Worm (Caenorhabditis elegans) whole organism, midembryonic: ENCODE measurements around the gene srab-13.

Source experiments
- T22C8.4 ChIP-seq: fragments of 200-800 bp; sonication (Bioruptor generic); IDR thresholded peaks from 2 replicates; pipeline ENCODE4 v1.3.6; 2022; ENCODE audit warnings: missing genetic modification characterization, missing compliant biosample characterization
- cog-1 ChIP-seq: sonication (generic microtip); optimal IDR thresholded peaks from 2 replicates; lab custom pipeline; 2016; ENCODE audit warnings: missing genetic modification characterization, missing compliant biosample characterization
- flt-1 ChIP-seq: fragments of 200-800 bp; sonication (Bioruptor generic); IDR thresholded peaks from 2 replicates; pipeline ENCODE4 v1.3.6; 2022; ENCODE audit warnings: missing genetic modification characterization, missing compliant biosample characterization
- klf-2 ChIP-seq: fragments of 200-800 bp; sonication (Bioruptor generic); conservative IDR thresholded peaks from 2 replicates; pipeline ENCODE4 v1.3.6; 2022; ENCODE audit warnings: missing genetic modification reagents, missing genetic modification characterization, missing compliant biosample characterization
- med-1 ChIP-seq: sonication (generic microtip); optimal IDR thresholded peaks from 2 replicates; lab custom pipeline; 2017; ENCODE audit warnings: missing genetic modification characterization, mild to moderate bottlenecking, missing compliant biosample characterization, antibody characterized with exemption, missing genetic modification reagents; ENCODE audit not compliant: insufficient read depth
- ref-1 ChIP-seq: fragments of 200-800 bp; sonication (Bioruptor generic); conservative IDR thresholded peaks from 2 replicates; pipeline ENCODE4 v1.3.6; 2022; ENCODE audit warnings: missing genetic modification reagents, missing genetic modification characterization, missing compliant biosample characterization
- tab-1 ChIP-seq: fragments of 200-800 bp; sonication (Bioruptor generic); IDR thresholded peaks from 2 replicates; pipeline ENCODE4 v1.3.6; 2022; ENCODE audit warnings: missing genetic modification characterization, missing compliant biosample characterization
- ztf-23 ChIP-seq: fragments of 200-800 bp; sonication (Bioruptor generic); IDR thresholded peaks from 2 replicates; pipeline ENCODE4 v1.3.6; 2022; ENCODE audit warnings: missing genetic modification reagents, missing genetic modification characterization, missing compliant biosample characterization
- ztf-29 ChIP-seq: fragments of 200-800 bp; sonication (Bioruptor generic); IDR thresholded peaks from 2 replicates; pipeline ENCODE4 v1.3.6; 2022; ENCODE audit warnings: missing genetic modification reagents, missing genetic modification characterization, missing compliant biosample characterization

The srab-13 gene

ce11 chrV:1978968-1979367 is 48.7 kb downstream of the srab-13 start, which contains the start of gene T08B1.4:
T08B1.4 (plus strand) TSS chrV:1979268.
- no peak for TF ChIP-seq med-1
- no peak for TF ChIP-seq ref-1 (GFP tag; lab: Robert Waterston, UW)
- no peak for TF ChIP-seq T22C8.4 (GFP tag; lab: Robert Waterston, UW)
- no peak for TF ChIP-seq ztf-29 (GFP tag; lab: Robert Waterston, UW)
- no peak for TF ChIP-seq ztf-23 (GFP tag; lab: Robert Waterston, UW)
- TF ChIP-seq flt-1 (GFP tag; lab: Robert Waterston, UW) = no peak
- no peak for TF ChIP-seq klf-2 (GFP tag; lab: Robert Waterston, UW)
- TF ChIP-seq cog-1 (tag; lab: Kevin White, UChicago) = no peak
- no peak for TF ChIP-seq tab-1 (GFP tag; lab: Robert Waterston, UW)

ce11 chrV:1975049-1975448 is 52.6 kb downstream of the srab-13 start, which contains the start of gene fbxa-201:
fbxa-201 (plus strand) TSS chrV:1975349.
- no peak for TF ChIP-seq ztf-29 (GFP tag; lab: Robert Waterston, UW)
- TF ChIP-seq T22C8.4 (GFP tag; lab: Robert Waterston, UW) = no peak
- TF ChIP-seq cog-1 (tag; lab: Kevin White, UChicago) = no peak
- no peak for TF ChIP-seq ref-1 (GFP tag; lab: Robert Waterston, UW)
- no peak for TF ChIP-seq klf-2 (GFP tag; lab: Robert Waterston, UW)
- TF ChIP-seq flt-1 (GFP tag; lab: Robert Waterston, UW) = no peak
- no peak for TF ChIP-seq tab-1 (GFP tag; lab: Robert Waterston, UW)
- no peak for TF ChIP-seq ztf-23 (GFP tag; lab: Robert Waterston, UW)
- no peak for TF ChIP-seq med-1
